Worm (Caenorhabditis elegans) whole organism, L1 larva: ENCODE measurements around the gene rab-3.
A peak's percentile ranks its signal among the peaks of the same experiment; 100 is the strongest.

Experiments used
- aha-1 ChIP-seq: fragments of 150-350 bp; optimal IDR thresholded peaks from 2 replicates; lab custom pipeline; 2014; ENCODE audit warnings: missing biosample characterization, missing genetic modification characterization
- alr-1 ChIP-seq: fragments of 200-800 bp; sonication (Bioruptor generic); optimal IDR thresholded peaks from 2 replicates; lab custom pipeline; 2018; ENCODE audit warnings: borderline replicate concordance, mild to moderate bottlenecking, missing genetic modification characterization, missing compliant biosample characterization
- aly-2 ChIP-seq: fragments of 150-350 bp; optimal IDR thresholded peaks from 2 replicates; lab custom pipeline; 2014; ENCODE audit warnings: missing biosample characterization, missing genetic modification characterization
- blmp-1 ChIP-seq: fragments of 150-350 bp; optimal IDR thresholded peaks from 2 replicates; lab custom pipeline; 2014; ENCODE audit warnings: missing biosample characterization, missing genetic modification characterization
- ceh-63 ChIP-seq: fragments of 200-800 bp; sonication (Bioruptor generic); optimal IDR thresholded peaks from 2 replicates; lab custom pipeline; 2018; ENCODE audit warnings: mild to moderate bottlenecking, missing genetic modification characterization, missing compliant biosample characterization
- ceh-8 ChIP-seq: fragments of 200-800 bp; sonication (Bioruptor generic); optimal IDR thresholded peaks from 2 replicates; lab custom pipeline; 2018; ENCODE audit warnings: mild to moderate bottlenecking, missing genetic modification characterization, moderate library complexity, missing compliant biosample characterization
- dpl-1 ChIP-seq, 3 experiments: fragments of 150-350 bp in 2 of 3; sonication (generic microtip) in 1 of 3; optimal IDR thresholded peaks; 2 replicates each; lab custom pipeline; 2014 to 2017; ENCODE audit warnings: missing biosample characterization in 3 of 3, missing genetic modification characterization in 3 of 3, missing genetic modification reagents in 3 of 3
- efl-1 ChIP-seq, 4 experiments: fragments of 150-350 bp; optimal IDR thresholded peaks in 3 of 4; peaks in 1 of 4; 1 replicate in 1 of 4; 2 replicates in 3 of 4; lab custom pipeline; 2014; ENCODE audit warnings: missing biosample characterization in 2 of 4, missing genetic modification characterization in 2 of 4, missing genetic modification reagents in 2 of 4
- efl-3 ChIP-seq: fragments of 200-800 bp; sonication (Bioruptor generic); optimal IDR thresholded peaks from 2 replicates; lab custom pipeline; 2018; ENCODE audit warnings: mild to moderate bottlenecking, missing genetic modification characterization, missing compliant biosample characterization
- elt-2 ChIP-seq: sonication (generic microtip); optimal IDR thresholded peaks from 2 replicates; lab custom pipeline; 2016; ENCODE audit warnings: missing genetic modification characterization, mild to moderate bottlenecking, inconsistent platforms, missing compliant biosample characterization, missing genetic modification reagents
- fkh-10 ChIP-seq: sonication (generic microtip); optimal IDR thresholded peaks from 2 replicates; lab custom pipeline; 2017; ENCODE audit warnings: missing biosample characterization, missing genetic modification reagents, missing genetic modification characterization
- fkh-8 ChIP-seq: sonication (generic microtip); optimal IDR thresholded peaks from 2 replicates; lab custom pipeline; 2016; ENCODE audit warnings: mild to moderate bottlenecking, missing genetic modification characterization, missing compliant biosample characterization
- hlh-4 ChIP-seq: sonication (generic microtip); optimal IDR thresholded peaks from 2 replicates; lab custom pipeline; 2016; ENCODE audit warnings: mild to moderate bottlenecking, missing genetic modification characterization, missing compliant biosample characterization
- isw-1 ChIP-seq: fragments of 200-800 bp; sonication (Bioruptor generic); IDR thresholded peaks from 2 replicates; pipeline ENCODE4 v1.3.6; 2022; ENCODE audit warnings: missing genetic modification characterization, missing compliant biosample characterization
- lin-39 ChIP-seq: fragments of 150-350 bp; optimal IDR thresholded peaks from 2 replicates; lab custom pipeline; 2014; ENCODE audit warnings: missing biosample characterization, missing genetic modification reagents, missing genetic modification characterization
- lir-3 ChIP-seq: sonication (generic microtip); optimal IDR thresholded peaks from 2 replicates; lab custom pipeline; 2016; ENCODE audit warnings: mild to moderate bottlenecking, missing genetic modification characterization, moderate library complexity, missing compliant biosample characterization; ENCODE audit not compliant: poor library complexity
- lsy-2 ChIP-seq, 2 experiments: fragments of 150-350 bp; optimal IDR thresholded peaks; 2 replicates each; lab custom pipeline; 2014; ENCODE audit warnings: missing biosample characterization in 2 of 2, missing genetic modification characterization in 2 of 2
- mab-9 ChIP-seq: fragments of 200-800 bp; sonication (Bioruptor generic); IDR thresholded peaks from 2 replicates; pipeline ENCODE4 v1.3.6; 2022; ENCODE audit warnings: missing genetic modification reagents, missing genetic modification characterization, missing compliant biosample characterization
- nhr-11 ChIP-seq: fragments of 150-350 bp; optimal IDR thresholded peaks from 2 replicates; lab custom pipeline; 2014; ENCODE audit warnings: missing biosample characterization, missing genetic modification characterization
- nhr-76 ChIP-seq: sonication (generic microtip); optimal IDR thresholded peaks from 2 replicates; lab custom pipeline; 2017; ENCODE audit warnings: missing biosample characterization, missing genetic modification characterization
- nhr-85 ChIP-seq: sonication (generic microtip); peaks from one replicate; lab custom pipeline; 2016; ENCODE audit warnings: missing genetic modification characterization, inconsistent platforms, missing compliant biosample characterization
- pax-3 ChIP-seq: fragments of 200-800 bp; sonication (Bioruptor generic); optimal IDR thresholded peaks from 2 replicates; lab custom pipeline; 2018; ENCODE audit warnings: mild to moderate bottlenecking, missing genetic modification characterization, moderate library complexity, missing compliant biosample characterization
- snpc-4 ChIP-seq: fragments of 150-350 bp; optimal IDR thresholded peaks from 2 replicates; lab custom pipeline; 2014; ENCODE audit warnings: missing biosample characterization, missing genetic modification characterization
- sox-4 ChIP-seq: sonication (generic microtip); optimal IDR thresholded peaks from 2 replicates; lab custom pipeline; 2016; ENCODE audit warnings: missing genetic modification characterization, missing compliant biosample characterization
- sptf-1 ChIP-seq: fragments of 150-350 bp; optimal IDR thresholded peaks from 2 replicates; lab custom pipeline; 2014; ENCODE audit warnings: missing biosample characterization, missing genetic modification characterization
- swsn-7 ChIP-seq: sonication (generic microtip); optimal IDR thresholded peaks from 2 replicates; lab custom pipeline; 2016; ENCODE audit warnings: missing genetic modification characterization, missing compliant biosample characterization
- tbx-2 ChIP-seq: sonication (generic microtip); optimal IDR thresholded peaks from 2 replicates; lab custom pipeline; 2016; ENCODE audit warnings: missing genetic modification characterization, missing compliant biosample characterization
- unc-62 ChIP-seq: fragments of 150-350 bp; optimal IDR thresholded peaks from 2 replicates; lab custom pipeline; 2014; ENCODE audit warnings: missing biosample characterization, missing genetic modification reagents, missing genetic modification characterization
- unc-86 ChIP-seq: sonication (generic microtip); optimal IDR thresholded peaks from 2 replicates; lab custom pipeline; 2016; ENCODE audit warnings: missing genetic modification characterization, missing compliant biosample characterization
- vab-15 ChIP-seq: sonication (generic microtip); optimal IDR thresholded peaks from 2 replicates; lab custom pipeline; 2017; ENCODE audit warnings: missing genotype, mild to moderate bottlenecking, missing genetic modification characterization, missing compliant biosample characterization
- zag-1 ChIP-seq: fragments of 150-350 bp; optimal IDR thresholded peaks from 2 replicates; lab custom pipeline; 2014; ENCODE audit warnings: missing biosample characterization, missing genetic modification characterization

rab-3 gene

ce11 chrII:5745088-5745487, 17.4 kb upstream of the rab-3 start, which contains the start of gene F10C1.9:
Gene F10C1.9 (minus strand): TSS chrII:5745284.
- TF ChIP-seq zag-1 (tag; lab: Kevin White, UChicago) (no peak), elt-2 (tag; lab: Kevin White, UChicago) (peak; percentile 0)

- TF ChIP-seq efl-3 (no peak), elt-2 (tag; lab: Kevin White, UChicago) (peak; percentile 91)
Observed at ce11 chrII:5744342-5744741, 16.7 kb upstream of the rab-3 start.

- TF ChIP-seq elt-2 (tag; lab: Kevin White, UChicago) (no peak), unc-62 (no peak), lsy-2 (tag; optimal IDR thresholded peaks at IDR 0.05; lab: Kevin White, UChicago) (no peak), dpl-1 (GFP tag; optimal IDR thresholded peaks at IDR 0.05; lab: Kevin White, UChicago) (no peak), swsn-7 (tag; lab: Kevin White, UChicago) (no peak), pax-3 (tag; lab: Kevin White, UChicago) (no peak), mab-9 (no peak), sox-4 (tag; lab: Kevin White, UChicago) (no peak), hlh-4 (tag; lab: Kevin White, UChicago) (no peak), vab-15 (tag; lab: Kevin White, UChicago) (no peak), tbx-2 (tag; lab: Kevin White, UChicago) (no peak), fkh-8 (tag; lab: Kevin White, UChicago) (no peak)
Observed at ce11 chrII:5742767-5743166, 15.1 kb upstream of the rab-3 start.

- TF ChIP-seq nhr-11 (tag; lab: Kevin White, UChicago) (no peak), aly-2 (tag; lab: Kevin White, UChicago) (no peak), efl-1 (optimal IDR thresholded peaks at IDR 0.05; lab: Kevin White, UChicago) (no peak), efl-1 (GFP tag; optimal IDR thresholded peaks at IDR 0.05 in 1 of 2; lab: Kevin White, UChicago) (peak in 1 of 2 experiments; percentile 17), alr-1 (tag; lab: Kevin White, UChicago) (no peak), sptf-1 (tag; lab: Kevin White, UChicago) (no peak)
Observed at ce11 chrII:5738795-5739194, 11.1 kb upstream of the rab-3 start, which contains the start of gene hlh-14. Gene hlh-14 (minus strand): TSS chrII:5738895.

ce11 chrII:5736599-5736998, 8.9 kb upstream of the rab-3 start:
- TF ChIP-seq ceh-63 (GFP tag; lab: Kevin White, UChicago) = no peak
- no peak for TF ChIP-seq lir-3 (tag; lab: Kevin White, UChicago)
- TF ChIP-seq ceh-8 (GFP tag; lab: Kevin White, UChicago) = no peak
- TF ChIP-seq unc-86 (tag; lab: Kevin White, UChicago) = peak; percentile 23
- TF ChIP-seq, all 84 proteins: peak for 1

ce11 chrII:5735744-5736143, 8.1 kb upstream of the rab-3 start:
- TF ChIP-seq snpc-4 (tag; lab: Kevin White, UChicago) = no peak
- TF ChIP-seq nhr-85 (tag; lab: Kevin White, UChicago) = peak; percentile 45
- no peak for TF ChIP-seq fkh-10
- no peak for TF ChIP-seq aha-1 (tag; lab: Kevin White, UChicago)
- TF ChIP-seq isw-1 (GFP tag; lab: Robert Waterston, UW) = no peak
- peak; percentile 30 for TF ChIP-seq blmp-1
- TF ChIP-seq nhr-76 (tag; lab: Kevin White, UChicago) = no peak

- TF ChIP-seq lin-39 = no peak
Observed at ce11 chrII:5734883-5735282, 7.2 kb upstream of the rab-3 start.
